Worm (Caenorhabditis elegans) whole organism, midembryonic: ENCODE results near the gene Y55B1AR.4.

Experiments used
- T22C8.4 ChIP-seq: fragments of 200-800 bp; sonication (Bioruptor generic); IDR thresholded peaks from 2 replicates; pipeline ENCODE4 v1.3.6; 2022; ENCODE audit warnings: missing genetic modification characterization, missing compliant biosample characterization
- cog-1 ChIP-seq: sonication (generic microtip); optimal IDR thresholded peaks from 2 replicates; lab custom pipeline; 2016; ENCODE audit warnings: missing genetic modification characterization, missing compliant biosample characterization
- flt-1 ChIP-seq: fragments of 200-800 bp; sonication (Bioruptor generic); IDR thresholded peaks from 2 replicates; pipeline ENCODE4 v1.3.6; 2022; ENCODE audit warnings: missing genetic modification characterization, missing compliant biosample characterization
- klf-2 ChIP-seq: fragments of 200-800 bp; sonication (Bioruptor generic); conservative IDR thresholded peaks from 2 replicates; pipeline ENCODE4 v1.3.6; 2022; ENCODE audit warnings: missing genetic modification reagents, missing genetic modification characterization, missing compliant biosample characterization
- ref-1 ChIP-seq: fragments of 200-800 bp; sonication (Bioruptor generic); conservative IDR thresholded peaks from 2 replicates; pipeline ENCODE4 v1.3.6; 2022; ENCODE audit warnings: missing genetic modification reagents, missing genetic modification characterization, missing compliant biosample characterization
- ztf-23 ChIP-seq: fragments of 200-800 bp; sonication (Bioruptor generic); IDR thresholded peaks from 2 replicates; pipeline ENCODE4 v1.3.6; 2022; ENCODE audit warnings: missing genetic modification reagents, missing genetic modification characterization, missing compliant biosample characterization
- ztf-29 ChIP-seq: fragments of 200-800 bp; sonication (Bioruptor generic); IDR thresholded peaks from 2 replicates; pipeline ENCODE4 v1.3.6; 2022; ENCODE audit warnings: missing genetic modification reagents, missing genetic modification characterization, missing compliant biosample characterization

- TF ChIP-seq ztf-29 (GFP tag; lab: Robert Waterston, UW) (no peak), ref-1 (no peak), T22C8.4 (no peak), klf-2 (GFP tag; lab: Robert Waterston, UW) (no peak), ztf-23 (GFP tag; lab: Robert Waterston, UW) (no peak), cog-1 (tag; lab: Kevin White, UChicago) (no peak), flt-1 (GFP tag; lab: Robert Waterston, UW) (no peak)
Measured at ce11 chrIII:654365-654764, 49.0 kb upstream of the Y55B1AR.4 start.
